Worm (Caenorhabditis elegans): ENCODE measurements around the gene Y70C5C.1.
A peak's percentile ranks its signal among the peaks of the same experiment; 100 is the strongest.

Gene Y70C5C.1

DNA sequence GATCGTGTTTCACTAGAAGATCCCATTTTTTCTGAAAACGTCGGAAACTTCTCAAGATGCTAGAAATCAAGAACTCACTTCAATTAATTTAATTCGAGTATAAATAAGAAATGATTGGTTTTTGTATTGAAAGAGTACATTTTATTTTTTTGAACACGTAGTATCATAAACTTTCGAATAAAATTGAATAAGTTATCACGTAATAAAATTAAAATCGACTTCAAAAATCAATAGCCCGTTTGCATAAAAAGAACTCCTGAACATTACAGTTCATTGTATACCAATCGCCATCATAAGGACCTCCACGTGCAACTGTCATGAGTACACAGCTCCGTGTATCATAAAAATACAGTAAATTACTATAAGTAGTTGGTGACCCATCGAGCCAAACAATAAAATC is 33.7 kb downstream of the Y70C5C.1 start, which contains the start of gene T25E12.16:
T25E12.16 (minus strand) TSS at position 101 of the 400 bp plus-strand sequence.
- TF ChIP-seq madf-9 (GFP tag; conservative IDR thresholded peaks at IDR 0.05) (no peak), snpc-4 (tag; optimal IDR thresholded peaks at IDR 0.05) (no peak), Y75B8A.6 (GFP tag; IDR thresholded peaks at IDR 0.05) (no peak)

- TF ChIP-seq Y5F2A.4 (GFP tag; optimal IDR thresholded peaks at IDR 0.05) (no peak), unc-62 (GFP tag; optimal IDR thresholded peaks at IDR 0.05 in 1 of 2) (peak in 1 of 2 experiments; percentile 4), unc-62 (tag; optimal IDR thresholded peaks at IDR 0.05) (no peak), ZK546.5 (tag; optimal IDR thresholded peaks at IDR 0.05) (no peak), fkh-10 (GFP tag; optimal IDR thresholded peaks at IDR 0.05) (no peak), snpc-1.2 (GFP tag; IDR thresholded peaks at IDR 0.05) (no peak), Y48G9A.11 (GFP tag; IDR thresholded peaks at IDR 0.05) (no peak), ztf-7 (tag; optimal IDR thresholded peaks at IDR 0.05) (no peak)
These were observed 35.5 kb downstream of the Y70C5C.1 start, which contains the start of the genes clec-38 and clec-34 for ce11 chrV:16735518-16735917. Gene clec-38, minus strand, starts transcription at chrV:16735618. Gene clec-34, plus strand, starts transcription at chrV:16735765.

DNA sequence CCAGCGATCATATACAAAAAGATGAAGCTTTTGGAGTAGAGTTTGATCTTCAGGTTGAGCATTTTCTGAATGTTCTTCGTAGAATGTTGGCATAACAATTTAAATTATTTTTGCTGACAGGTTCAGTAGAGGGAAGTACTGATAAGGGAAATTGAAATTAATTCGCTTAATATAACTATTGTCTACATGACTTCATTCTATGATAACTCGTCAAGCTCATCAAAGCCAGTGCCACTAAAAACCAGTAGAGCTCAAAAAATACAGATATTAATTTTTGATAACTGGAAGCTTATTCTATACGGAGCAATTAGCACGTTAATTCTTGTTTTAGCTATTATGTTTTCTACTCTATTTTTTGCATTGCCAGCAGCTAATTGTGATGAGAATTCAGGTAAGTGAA is 39.1 kb downstream of the Y70C5C.1 start, which contains the start of the genes clec-29 and clec-39:
clec-29 (minus strand) TSS at position 101 of the 400 bp plus-strand sequence.
clec-39 (plus strand) TSS at position 169 of the 400 bp plus-strand sequence.
- TF ChIP-seq madf-9 (GFP tag; conservative IDR thresholded peaks at IDR 0.05), result no peak
- no peak for TF ChIP-seq nhr-25 (tag; optimal IDR thresholded peaks at IDR 0.05; ENCODE audit: borderline replicate concordance, insufficient read depth)
- TF ChIP-seq Y48G9A.11 (GFP tag; IDR thresholded peaks at IDR 0.05), result no peak
- TF ChIP-seq aly-2 (tag; optimal IDR thresholded peaks at IDR 0.05), result no peak
- no peak for TF ChIP-seq F10B5.3 (tag; optimal IDR thresholded peaks at IDR 0.05)
- TF ChIP-seq lim-7 (GFP tag; IDR thresholded peaks at IDR 0.05), result no peak
- TF ChIP-seq hmg-1.1 (GFP tag; IDR thresholded peaks at IDR 0.05), result no peak
- TF ChIP-seq arid-1 (GFP tag; conservative IDR thresholded peaks at IDR 0.05), result no peak
- no peak for TF ChIP-seq ama-1 (optimal IDR thresholded peaks at IDR 0.05)
- TF ChIP-seq lin-38 (GFP tag; IDR thresholded peaks at IDR 0.05), result no peak
- no peak for TF ChIP-seq mes-2 (tag; optimal IDR thresholded peaks at IDR 0.05; ENCODE audit: poor library complexity, severe bottlenecking)
- TF ChIP-seq F49E8.2 (tag; optimal IDR thresholded peaks at IDR 0.05; ENCODE audit: borderline replicate concordance), result no peak
- TF ChIP-seq unc-130 (GFP tag; optimal IDR thresholded peaks at IDR 0.05), result no peak

DNA sequence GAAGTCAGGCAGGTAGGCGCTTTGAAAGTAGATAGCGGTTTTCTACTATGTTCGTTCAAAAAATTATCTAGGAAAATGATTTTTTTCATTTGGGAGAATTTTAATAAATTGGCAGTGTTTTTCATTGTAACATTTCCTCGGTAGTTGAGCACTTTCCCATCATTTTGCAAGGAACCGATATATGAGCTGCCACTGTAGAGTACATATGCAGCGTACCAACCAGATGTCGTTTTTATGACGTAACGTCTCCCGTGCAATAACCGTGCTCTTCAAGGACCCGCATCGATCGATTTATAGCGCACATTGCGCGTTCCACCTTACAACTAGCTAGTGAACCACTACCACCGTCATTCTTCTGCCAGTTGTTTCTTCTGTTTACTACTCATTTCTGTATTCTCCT is 42.1 kb downstream of the Y70C5C.1 start, which contains the start of gene T25E12.6:
T25E12.6 (plus strand) TSS at position 301 of the 400 bp plus-strand sequence.
- TF ChIP-seq aha-1 (tag) (peak; percentile 67), ceh-28 (tag; optimal IDR thresholded peaks at IDR 0.05) (no peak), arid-1 (GFP tag; conservative IDR thresholded peaks at IDR 0.05) (no peak)

- peak; percentile 16 for TF ChIP-seq unc-130 (GFP tag; optimal IDR thresholded peaks at IDR 0.05)
- peak; percentile 1 for TF ChIP-seq F49E8.2 (tag; optimal IDR thresholded peaks at IDR 0.05; ENCODE audit: borderline replicate concordance)
- TF ChIP-seq lsy-2 (tag; optimal IDR thresholded peaks at IDR 0.05), result no peak
- 0 out of 4 replicates have a peak, but pooled peaks of 1 of the 2 experiments have one; percentile 57 for TF ChIP-seq madf-5 (GFP tag; IDR thresholded peaks at IDR 0.05)
These were observed 44.8 kb downstream of the Y70C5C.1 start for ce11 chrV:16744783-16745182.

ce11 chrV:16745214-16745613 is 45.2 kb downstream of the Y70C5C.1 start:
- TF ChIP-seq aha-1 (tag) (peak; percentile 85), mes-2 (tag; optimal IDR thresholded peaks at IDR 0.05; ENCODE audit: poor library complexity, severe bottlenecking) (no peak), set-16 (GFP tag; IDR thresholded peaks at IDR 0.05) (peak; percentile 75)
